Fruit fly (Drosophila melanogaster): ENCODE data around the gene cysu.

dm6 chr3R:17415439-17415838, 10.1 kb upstream of the cysu start, which contains the start of gene CG5866:
- TF ChIP-seq Sox15 (GFP tag; optimal IDR thresholded peaks at IDR 0.05) (no peak), achi (GFP tag; optimal IDR thresholded peaks at IDR 0.05) (no peak), topi (GFP tag; optimal IDR thresholded peaks at IDR 0.05) (no peak), Hr39 (GFP tag; optimal IDR thresholded peaks at IDR 0.05) (no peak), Lpt (GFP tag; optimal IDR thresholded peaks at IDR 0.05) (no peak), esn (GFP tag; optimal IDR thresholded peaks at IDR 0.05) (no peak), acj6 (GFP tag; optimal IDR thresholded peaks at IDR 0.05) (no peak), CG10631 (GFP tag; optimal IDR thresholded peaks at IDR 0.05) (no peak), vri (GFP tag; optimal IDR thresholded peaks at IDR 0.05) (no peak), CG15336 (GFP tag; IDR thresholded peaks at IDR 0.05) (no peak), Gug (GFP tag; IDR thresholded peaks at IDR 0.05) (no peak), pdm3 (GFP tag; optimal IDR thresholded peaks at IDR 0.05) (no peak), Smox (GFP tag; optimal IDR thresholded peaks at IDR 0.05) (no peak), Blimp-1 (GFP tag; optimal IDR thresholded peaks at IDR 0.05) (no peak)

All from whole organism, prepupa.